Worm (Caenorhabditis elegans): ENCODE measurements around the gene R11G10.3.

DNA sequence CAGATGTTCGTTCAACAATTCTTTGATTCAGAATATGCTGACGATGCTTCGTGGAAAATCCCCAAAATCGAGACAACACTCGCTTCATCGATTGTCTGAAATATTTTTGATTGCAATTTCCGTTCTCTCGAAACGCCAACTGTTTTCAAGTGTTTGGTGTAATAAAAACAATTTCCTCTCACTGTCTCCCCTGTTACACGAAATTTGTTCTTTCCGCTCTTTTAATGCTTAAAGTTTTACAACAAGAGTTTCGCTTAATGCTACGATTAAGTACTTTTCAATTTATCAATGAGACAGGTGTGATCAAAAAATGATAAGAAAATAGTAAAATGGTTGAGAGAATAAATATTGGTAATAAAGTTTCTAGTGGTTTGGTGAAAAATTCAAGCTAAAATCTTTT is 33.0 kb downstream of the R11G10.3 start, which contains the start of gene C56A3.6:
- TF ChIP-seq fkh-10 (GFP tag; optimal IDR thresholded peaks at IDR 0.05) (no peak), nhr-11 (tag; optimal IDR thresholded peaks at IDR 0.05) (no peak), rnt-1 (tag; optimal IDR thresholded peaks at IDR 0.05) (no peak), fax-1 (tag; optimal IDR thresholded peaks at IDR 0.05) (no peak), ceh-48 (tag; optimal IDR thresholded peaks at IDR 0.05) (no peak), tbx-2 (tag; optimal IDR thresholded peaks at IDR 0.05) (no peak), ceh-31 (tag; optimal IDR thresholded peaks at IDR 0.05) (no peak), elt-2 (tag; optimal IDR thresholded peaks at IDR 0.05) (no peak), ahr-1 (tag; optimal IDR thresholded peaks at IDR 0.05) (no peak)

Data from whole organism, late embryonic.